Worm (Caenorhabditis elegans): ENCODE data around the gene C53A3.1.
"Not testable (repeated sequence)": the region's sequence is repeated elsewhere in the genome, so short reads cannot be mapped to it uniquely, and the experiment has no call there.

C53A3.1 gene

ce11 chrV:5780713-5781360 is 20.8 kb upstream of the C53A3.1 start, which contains the start of gene F44E7.5:
TSS of gene F44E7.5 (minus strand) at chrV:5780922.
- TF ChIP-seq ceh-31 (tag; optimal IDR thresholded peaks at IDR 0.05) (peak; percentile 52), odd-2 (tag; optimal IDR thresholded peaks at IDR 0.05) (no peak)

ce11 chrV:5779984-5780383 is 20.0 kb upstream of the C53A3.1 start:
- no peak for TF ChIP-seq unc-42 (tag; optimal IDR thresholded peaks at IDR 0.05)
- no peak for TF ChIP-seq pat-9 (tag; optimal IDR thresholded peaks at IDR 0.05)
- no peak for TF ChIP-seq pqm-1 (tag; optimal IDR thresholded peaks at IDR 0.05)
- TF ChIP-seq ceh-22 (tag; optimal IDR thresholded peaks at IDR 0.05), result no peak
- peak; percentile 21 for TF ChIP-seq unc-55 (GFP tag; optimal IDR thresholded peaks at IDR 0.05)
- no peak for TF ChIP-seq lin-11 (tag; optimal IDR thresholded peaks at IDR 0.05)

DNA sequence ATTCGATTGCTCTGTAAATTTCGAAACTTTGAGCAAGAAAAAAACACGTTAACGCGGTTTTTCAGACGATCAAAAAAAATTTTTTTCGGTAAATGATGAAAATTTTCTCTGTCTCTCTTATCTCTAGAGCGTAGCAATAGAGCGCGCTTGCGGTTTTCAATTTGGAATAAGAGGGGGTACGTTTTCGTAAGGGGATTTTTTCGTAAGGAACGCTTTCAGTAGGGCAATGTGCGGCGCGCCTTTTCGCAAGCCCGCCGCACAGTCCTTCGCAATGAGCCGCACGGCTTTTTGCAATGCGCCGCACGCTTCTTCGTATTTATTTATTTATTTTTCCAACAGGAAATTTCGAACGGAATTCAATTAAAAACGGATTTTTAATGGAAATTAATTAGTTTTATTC is 16.9 kb upstream of the C53A3.1 start, which contains the start of gene F44E7.4:
Gene F44E7.4 (minus strand): TSS at position 13 of the 400 bp plus-strand sequence.
- TF ChIP-seq ceh-45 (GFP tag; IDR thresholded peaks at IDR 0.05), result peak; percentile 87
- TF ChIP-seq ceh-31 (tag; optimal IDR thresholded peaks at IDR 0.05), result peak; percentile 50
- peak; percentile 28 for TF ChIP-seq unc-42 (tag; optimal IDR thresholded peaks at IDR 0.05)
- peak; percentile 78 for TF ChIP-seq sox-2 (GFP tag; IDR thresholded peaks at IDR 0.05)
- peak; percentile 4 for TF ChIP-seq ceh-14 (tag; optimal IDR thresholded peaks at IDR 0.05)
- peak; percentile 4 for TF ChIP-seq tbx-2 (tag; optimal IDR thresholded peaks at IDR 0.05)
- peak; percentile 45 for TF ChIP-seq rnt-1 (tag; optimal IDR thresholded peaks at IDR 0.05)
- peak; percentile 72; the same call in 1 of the 2 replicates for TF ChIP-seq unc-3 (GFP tag; conservative IDR thresholded peaks at IDR 0.05)
- TF ChIP-seq unc-3 (tag; optimal IDR thresholded peaks at IDR 0.05), result not testable (repeated sequence)
- peak; percentile 28 for TF ChIP-seq nfya-1 (tag; optimal IDR thresholded peaks at IDR 0.05)

ce11 chrV:5774137-5774536 is 14.1 kb upstream of the C53A3.1 start:
- TF ChIP-seq ceh-18 (tag; optimal IDR thresholded peaks at IDR 0.05) (no peak), nhr-11 (tag; optimal IDR thresholded peaks at IDR 0.05) (no peak), dve-1 (tag; optimal IDR thresholded peaks at IDR 0.05) (no peak), hlh-8 (tag; optimal IDR thresholded peaks at IDR 0.05) (no peak), elt-4 (tag; optimal IDR thresholded peaks at IDR 0.05) (no peak)

- TF ChIP-seq hlh-6 (tag; optimal IDR thresholded peaks at IDR 0.05), result no peak
- TF ChIP-seq ceh-9 (tag; optimal IDR thresholded peaks at IDR 0.05), result no peak
- TF ChIP-seq T23F11.4 (GFP tag; optimal IDR thresholded peaks at IDR 0.05), result no peak
- TF ChIP-seq nfya-1 (tag; optimal IDR thresholded peaks at IDR 0.05), result no peak
- TF ChIP-seq pat-9 (tag; optimal IDR thresholded peaks at IDR 0.05), result no peak
- TF ChIP-seq ceh-22 (tag; optimal IDR thresholded peaks at IDR 0.05), result no peak
- TF ChIP-seq lin-11 (tag; optimal IDR thresholded peaks at IDR 0.05), result no peak
- TF ChIP-seq dve-1 (tag; optimal IDR thresholded peaks at IDR 0.05), result no peak
- no peak for TF ChIP-seq ceh-34 (tag; optimal IDR thresholded peaks at IDR 0.05)
- no peak for TF ChIP-seq fkh-10 (GFP tag; optimal IDR thresholded peaks at IDR 0.05)
- TF ChIP-seq elt-4 (tag; optimal IDR thresholded peaks at IDR 0.05), result no peak
- no peak for TF ChIP-seq sox-2 (GFP tag; IDR thresholded peaks at IDR 0.05)
- TF ChIP-seq unc-3 (GFP tag; conservative IDR thresholded peaks at IDR 0.05), result no peak
- TF ChIP-seq unc-3 (tag; optimal IDR thresholded peaks at IDR 0.05), result no peak
- no peak for TF ChIP-seq rnt-1 (tag; optimal IDR thresholded peaks at IDR 0.05)
- no peak for TF ChIP-seq unc-55 (GFP tag; optimal IDR thresholded peaks at IDR 0.05)
- no peak for TF ChIP-seq ttx-3 (tag; optimal IDR thresholded peaks at IDR 0.05)
- TF ChIP-seq K02D7.2 (tag; optimal IDR thresholded peaks at IDR 0.05), result no peak
- TF ChIP-seq eyg-1 (tag; optimal IDR thresholded peaks at IDR 0.05), result no peak
Measured at ce11 chrV:5772503-5772902, 12.5 kb upstream of the C53A3.1 start.

DNA sequence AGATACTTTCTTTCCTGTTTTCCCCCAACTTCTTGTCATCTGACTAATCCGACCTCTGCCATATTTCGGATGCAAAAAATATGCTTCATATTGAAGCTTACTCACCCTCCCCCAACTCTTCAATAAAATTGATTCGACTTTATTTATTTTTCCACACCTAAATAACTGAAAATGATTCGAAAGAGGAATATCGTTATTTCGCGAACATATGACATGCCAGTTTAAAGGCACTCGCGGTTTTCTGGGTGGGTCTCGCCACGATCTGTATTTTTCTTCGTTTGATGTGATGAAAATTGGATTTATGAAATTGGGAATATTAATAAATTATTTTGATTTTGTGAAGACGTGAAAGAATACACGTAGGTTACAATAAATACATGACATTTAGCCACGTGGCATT is 11.6 kb upstream of the C53A3.1 start, which contains the start of gene F44E7.3:
Gene F44E7.3 (plus strand): TSS at position 319 of the 400 bp plus-strand sequence.
- no peak for TF ChIP-seq tbx-7 (tag; optimal IDR thresholded peaks at IDR 0.05)
- TF ChIP-seq ama-1 (optimal IDR thresholded peaks at IDR 0.05), result no peak
- no peak for TF ChIP-seq unc-55 (GFP tag; optimal IDR thresholded peaks at IDR 0.05)

Measured in whole organism, late embryonic.